Fruit fly (Drosophila melanogaster) whole organism, embryonic: Measurements from ENCODE around the gene CG14309.
A peak's percentile ranks its signal among the peaks of the same experiment; 100 is the strongest.

ENCODE experiments used
- Awh ChIP-seq: fragments of 200-800 bp; sonication (Bioruptor generic); IDR thresholded peaks from 2 replicates; pipeline ENCODE4, ENCODE4 v1.3.6; 2022; ENCODE audit warnings: missing biosample characterization, missing genetic modification characterization
- CG12219 ChIP-seq: fragments of 200-800 bp; sonication (Bioruptor generic); optimal IDR thresholded peaks from 3 replicates; lab custom pipeline; 2018; ENCODE audit warnings: missing biosample characterization, mild to moderate bottlenecking, missing genetic modification characterization
- CG13296 ChIP-seq: fragments of 200-800 bp; sonication (Bioruptor generic); optimal IDR thresholded peaks from 3 replicates; lab custom pipeline; 2018; ENCODE audit warnings: missing biosample characterization, mild to moderate bottlenecking, missing genetic modification characterization
- CG14014 ChIP-seq: fragments of 200-800 bp; sonication (Bioruptor generic); IDR thresholded peaks from 2 replicates; pipeline ENCODE4 v1.3.6; 2022; ENCODE audit warnings: missing biosample characterization, missing genetic modification characterization
- CG14050 ChIP-seq: fragments of 200-800 bp; sonication (Bioruptor generic); IDR thresholded peaks from 3 replicates; pipeline ENCODE4 v1.3.6; 2022; ENCODE audit warnings: missing biosample characterization, missing genetic modification characterization
- CG1529 ChIP-seq: fragments of 200-800 bp; sonication (Bioruptor generic); optimal IDR thresholded peaks from 3 replicates; lab custom pipeline; 2018; ENCODE audit warnings: missing biosample characterization, missing genetic modification characterization
- CG18764 ChIP-seq: fragments of 200-800 bp; sonication (Bioruptor generic); optimal IDR thresholded peaks from 3 replicates; lab custom pipeline; 2016; ENCODE audit warnings: missing biosample characterization, missing genetic modification characterization
- CG2120 ChIP-seq: fragments of 200-800 bp; sonication (Bioruptor generic); optimal IDR thresholded peaks from 3 replicates; lab custom pipeline; 2016; ENCODE audit warnings: missing biosample characterization, missing genetic modification characterization
- CG2678 ChIP-seq: fragments of 200-800 bp; sonication (Bioruptor generic); optimal IDR thresholded peaks from 3 replicates; lab custom pipeline; 2019; ENCODE audit warnings: missing biosample characterization, mild to moderate bottlenecking, missing genetic modification characterization, moderate library complexity
- CG32772 ChIP-seq: fragments of 200-800 bp; sonication (Bioruptor generic); IDR thresholded peaks from 2 replicates; pipeline ENCODE4 v1.3.6; 2022; ENCODE audit warnings: missing biosample characterization, missing genetic modification characterization
- CG33213 ChIP-seq: fragments of 200-800 bp; sonication (Bioruptor generic); optimal IDR thresholded peaks from 3 replicates; lab custom pipeline; 2016; ENCODE audit warnings: missing biosample characterization, missing genetic modification characterization
- CG33557 ChIP-seq: fragments of 200-800 bp; sonication (Bioruptor generic); optimal IDR thresholded peaks from 2 replicates; lab custom pipeline; 2019; ENCODE audit warnings: missing biosample characterization, mild to moderate bottlenecking, missing genetic modification characterization, moderate library complexity
- CG3847 ChIP-seq: fragments of 200-800 bp; sonication (Bioruptor generic); IDR thresholded peaks from 2 replicates; pipeline ENCODE4 v1.3.6; 2022; ENCODE audit warnings: missing biosample characterization, missing genetic modification characterization
- CG6683 ChIP-seq: fragments of 200-800 bp; sonication (Bioruptor generic); optimal IDR thresholded peaks from 2 replicates; lab custom pipeline; 2017; ENCODE audit warnings: missing biosample characterization, mild to moderate bottlenecking, missing genetic modification characterization, missing genetic modification reagents
- CG7372 ChIP-seq: fragments of 200-800 bp; sonication (Bioruptor generic); IDR thresholded peaks from 2 replicates; pipeline ENCODE4 v1.3.6; 2022; ENCODE audit warnings: missing biosample characterization, missing genetic modification characterization
- CG7963 ChIP-seq: fragments of 200-800 bp; sonication (Bioruptor generic); IDR thresholded peaks from 3 replicates; pipeline ENCODE4 v1.3.6; 2022; ENCODE audit warnings: missing biosample characterization, missing genetic modification characterization; ENCODE audit not compliant: partially characterized antibody
- CG7987 ChIP-seq: fragments of 200-800 bp; sonication (Bioruptor generic); optimal IDR thresholded peaks from 2 replicates; lab custom pipeline; 2018; ENCODE audit warnings: missing biosample characterization, mild to moderate bottlenecking, missing genetic modification characterization, moderate library complexity
- CG8290 ChIP-seq, 3 experiments: fragments of 200-800 bp; sonication (Bioruptor generic); optimal IDR thresholded peaks; 2 replicates each; lab custom pipeline; 2016 to 2019; ENCODE audit warnings: missing biosample characterization in 3 of 3, missing genetic modification characterization in 3 of 3, mild to moderate bottlenecking in 2 of 3, moderate library complexity in 1 of 3
- CG8478 ChIP-seq: fragments of >200 bp; optimal IDR thresholded peaks from 2 replicates; lab custom pipeline; 2018
- CoRest ChIP-seq: fragments of 200-800 bp; sonication (Bioruptor generic); optimal IDR thresholded peaks from 3 replicates; lab custom pipeline; 2018; ENCODE audit warnings: missing biosample characterization, mild to moderate bottlenecking, missing genetic modification characterization, moderate library complexity
- Dip3 ChIP-seq: fragments of 200-800 bp; sonication (Bioruptor generic); optimal IDR thresholded peaks from 3 replicates; lab custom pipeline; 2016; ENCODE audit warnings: missing biosample characterization, missing genetic modification characterization
- ERR ChIP-seq: fragments of 200-800 bp; sonication (Bioruptor generic); optimal IDR thresholded peaks from 2 replicates; lab custom pipeline; 2016; ENCODE audit warnings: missing biosample characterization, missing genetic modification characterization
- Fer2 ChIP-seq: fragments of 200-800 bp; sonication (Bioruptor generic); optimal IDR thresholded peaks from 2 replicates; lab custom pipeline; 2018; ENCODE audit warnings: missing biosample characterization, mild to moderate bottlenecking, missing genetic modification characterization, moderate library complexity
- Hey ChIP-seq: fragments of 200-800 bp; sonication (Bioruptor generic); optimal IDR thresholded peaks from 3 replicates; lab custom pipeline; 2018; ENCODE audit warnings: missing biosample characterization, mild to moderate bottlenecking, missing genetic modification characterization
- HmgZ ChIP-seq: fragments of 200-800 bp; sonication (Bioruptor generic); optimal IDR thresholded peaks from 2 replicates; lab custom pipeline; 2018; ENCODE audit warnings: missing biosample characterization, mild to moderate bottlenecking, missing genetic modification characterization
- Lhr ChIP-seq: fragments of 200-800 bp; sonication (Bioruptor generic); optimal IDR thresholded peaks from 3 replicates; lab custom pipeline; 2017; ENCODE audit warnings: mild to moderate bottlenecking, missing biosample characterization, missing genetic modification reagents, missing genetic modification characterization
- MESR4 ChIP-seq: fragments of 200-800 bp; sonication (Bioruptor generic); optimal IDR thresholded peaks from 2 replicates; lab custom pipeline; 2018; ENCODE audit warnings: missing biosample characterization, mild to moderate bottlenecking, missing genetic modification characterization, moderate library complexity
- NK7.1 ChIP-seq: fragments of 200-800 bp; sonication (Bioruptor generic); optimal IDR thresholded peaks from 3 replicates; lab custom pipeline; 2016; ENCODE audit warnings: missing biosample characterization, missing genetic modification characterization
- Pdp1 ChIP-seq, 2 experiments: fragments of 200-800 bp; sonication (Bioruptor generic); optimal IDR thresholded peaks; 3 replicates each; lab custom pipeline; 2016; ENCODE audit warnings: missing biosample characterization in 2 of 2, missing genetic modification characterization in 2 of 2, mild to moderate bottlenecking in 1 of 2, moderate library complexity in 1 of 2
- Sox100B ChIP-seq: fragments of 200-800 bp; sonication (Bioruptor generic); optimal IDR thresholded peaks from 3 replicates; lab custom pipeline; 2018; ENCODE audit warnings: missing biosample characterization, mild to moderate bottlenecking, missing genetic modification characterization
- Tbp ChIP-seq: fragments of >200 bp; optimal IDR thresholded peaks from 2 replicates; lab custom pipeline; 2018; ENCODE audit warnings: missing biosample characterization, missing genetic modification characterization
- amos ChIP-seq: fragments of 200-800 bp; sonication (Bioruptor generic); IDR thresholded peaks from 2 replicates; pipeline ENCODE4 v1.3.6; 2022; ENCODE audit warnings: missing biosample characterization, missing genetic modification characterization; ENCODE audit not compliant: partially characterized antibody
- ato ChIP-seq: fragments of 200-800 bp; sonication (Bioruptor generic); IDR thresholded peaks from 2 replicates; pipeline ENCODE4 v1.3.6; 2022; ENCODE audit warnings: missing biosample characterization, missing genetic modification characterization; ENCODE audit not compliant: partially characterized antibody
- cad ChIP-seq: fragments of >200 bp; optimal IDR thresholded peaks from 2 replicates; lab custom pipeline; 2017; ENCODE audit warnings: missing biosample characterization, missing genetic modification characterization
- dpn ChIP-seq, 2 experiments: fragments of 200-800 bp; sonication (Bioruptor generic); optimal IDR thresholded peaks; 3 replicates each; lab custom pipeline; 2016; ENCODE audit warnings: missing biosample characterization in 2 of 2, missing genetic modification characterization in 2 of 2
- eyg ChIP-seq: fragments of 200-800 bp; sonication (Bioruptor generic); optimal IDR thresholded peaks from 3 replicates; lab custom pipeline; 2016; ENCODE audit warnings: missing biosample characterization, missing genetic modification characterization
- knrl ChIP-seq: fragments of 200-800 bp; sonication (Bioruptor generic); IDR thresholded peaks from 3 replicates; pipeline ENCODE4 v1.3.6; 2022; ENCODE audit warnings: missing biosample characterization, missing genetic modification characterization; ENCODE audit not compliant: partially characterized antibody
- lov ChIP-seq, 2 experiments: fragments of 200-800 bp in 1 of 2; fragments of >200 bp in 1 of 2; sonication (Bioruptor generic) in 1 of 2; IDR thresholded peaks in 1 of 2; optimal IDR thresholded peaks in 1 of 2; 2 replicates in 1 of 2; 3 replicates in 1 of 2; pipeline versions ENCODE4 v1.3.6 to Lab custom; 2017 to 2022; ENCODE audit warnings: missing biosample characterization in 1 of 2, missing genetic modification characterization in 1 of 2
- prd ChIP-seq, 3 experiments: fragments of >200 bp in 2 of 3; fragments of 200-800 bp in 1 of 3; sonication (Bioruptor generic) in 1 of 3; optimal IDR thresholded peaks in 2 of 3; IDR thresholded peaks in 1 of 3; 2 replicates in 2 of 3; 3 replicates in 1 of 3; pipeline versions ENCODE4 v1.3.6 to Lab custom; 2017 to 2022; ENCODE audit warnings: missing biosample characterization in 1 of 3, missing genetic modification characterization in 1 of 3
- run ChIP-seq: fragments of 200-800 bp; sonication (Bioruptor generic); optimal IDR thresholded peaks from 3 replicates; lab custom pipeline; 2018; ENCODE audit warnings: missing biosample characterization, mild to moderate bottlenecking, missing genetic modification characterization
- trh ChIP-seq: fragments of 200-800 bp; sonication (Bioruptor generic); optimal IDR thresholded peaks from 2 replicates; lab custom pipeline; 2016; ENCODE audit warnings: missing biosample characterization, missing genetic modification characterization
- unc-4 ChIP-seq: fragments of 200-800 bp; sonication (Bioruptor generic); IDR thresholded peaks from 2 replicates; pipeline ENCODE4 v1.3.6; 2022; ENCODE audit warnings: missing biosample characterization, missing genetic modification characterization; ENCODE audit not compliant: partially characterized antibody
- vvl ChIP-seq: fragments of 200-800 bp; sonication (Bioruptor generic); IDR thresholded peaks from 2 replicates; pipeline ENCODE4 v1.3.6; 2022; ENCODE audit warnings: missing biosample characterization, missing genetic modification characterization
- z ChIP-seq: fragments of 200-800 bp; sonication (Bioruptor generic); IDR thresholded peaks from 3 replicates; pipeline ENCODE4 v1.3.6; 2022; ENCODE audit warnings: missing biosample characterization, missing genetic modification characterization
- zen ChIP-seq: fragments of 200-800 bp; sonication (Bioruptor generic); optimal IDR thresholded peaks from 3 replicates; lab custom pipeline; 2018; ENCODE audit warnings: missing biosample characterization, mild to moderate bottlenecking, missing genetic modification characterization, moderate library complexity

Gene CG14309

DNA sequence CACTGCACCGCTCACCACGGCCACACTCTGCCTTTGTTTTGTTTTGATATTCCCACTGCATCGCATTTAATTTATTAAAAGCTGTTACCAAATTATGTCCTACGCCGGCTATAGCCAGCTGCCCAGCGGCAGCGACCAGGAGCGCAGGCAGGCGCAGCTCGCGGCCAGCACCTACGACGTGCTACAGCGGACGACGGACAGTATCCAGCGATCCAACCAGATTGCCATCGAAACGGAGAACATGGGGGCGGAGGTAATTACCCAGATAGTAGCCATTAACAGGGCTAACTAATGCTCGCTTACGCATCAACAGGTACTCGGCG is 14.8 kb upstream of the CG14309 start (continued):
- 0 out of 3 replicates have a peak, but pooled peaks have one; percentile 48 for TF ChIP-seq CG7963 (GFP tag; lab: Robert Waterston, UW)
- peak; percentile 55 for TF ChIP-seq MESR4 (GFP tag; lab: Kevin White, UChicago)
- TF ChIP-seq vvl (GFP tag; lab: Robert Waterston, UW) = peak; percentile 47; the same call in 1 of the 2 replicates
- TF ChIP-seq CG33213 (GFP tag; lab: Kevin White, UChicago) = peak; percentile 36
- no peak for TF ChIP-seq lov (optimal IDR thresholded peaks at IDR 0.05; lab: Kevin White, UChicago)
- TF ChIP-seq lov (GFP tag; IDR thresholded peaks at IDR 0.05; lab: Robert Waterston, UW) = 0 out of 3 replicates have a peak, but pooled peaks have one; percentile 2
- TF ChIP-seq zen (tag; lab: Kevin White, UChicago) = peak; percentile 29
- TF ChIP-seq CG13296 (GFP tag; lab: Kevin White, UChicago) = no peak
- peak; percentile 3; the same call in 1 of the 2 replicates for TF ChIP-seq ato (GFP tag; lab: Robert Waterston, UW)
- TF ChIP-seq unc-4 = 0 out of 2 replicates have a peak, but pooled peaks have one; percentile 15
- no peak for TF ChIP-seq ERR (GFP tag; lab: Kevin White, UChicago)
- TF ChIP-seq Pdp1 (GFP tag; optimal IDR thresholded peaks at IDR 0.05; lab: Kevin White, UChicago) = peak in 1 of 2 experiments; percentile 22
- 0 out of 2 replicates have a peak, but pooled peaks have one; percentile 3 for TF ChIP-seq amos (GFP tag; lab: Robert Waterston, UW)
- TF ChIP-seq CG14050 (GFP tag; lab: Robert Waterston, UW) = no peak
- TF ChIP-seq, all 482 proteins: peak for 21

DNA sequence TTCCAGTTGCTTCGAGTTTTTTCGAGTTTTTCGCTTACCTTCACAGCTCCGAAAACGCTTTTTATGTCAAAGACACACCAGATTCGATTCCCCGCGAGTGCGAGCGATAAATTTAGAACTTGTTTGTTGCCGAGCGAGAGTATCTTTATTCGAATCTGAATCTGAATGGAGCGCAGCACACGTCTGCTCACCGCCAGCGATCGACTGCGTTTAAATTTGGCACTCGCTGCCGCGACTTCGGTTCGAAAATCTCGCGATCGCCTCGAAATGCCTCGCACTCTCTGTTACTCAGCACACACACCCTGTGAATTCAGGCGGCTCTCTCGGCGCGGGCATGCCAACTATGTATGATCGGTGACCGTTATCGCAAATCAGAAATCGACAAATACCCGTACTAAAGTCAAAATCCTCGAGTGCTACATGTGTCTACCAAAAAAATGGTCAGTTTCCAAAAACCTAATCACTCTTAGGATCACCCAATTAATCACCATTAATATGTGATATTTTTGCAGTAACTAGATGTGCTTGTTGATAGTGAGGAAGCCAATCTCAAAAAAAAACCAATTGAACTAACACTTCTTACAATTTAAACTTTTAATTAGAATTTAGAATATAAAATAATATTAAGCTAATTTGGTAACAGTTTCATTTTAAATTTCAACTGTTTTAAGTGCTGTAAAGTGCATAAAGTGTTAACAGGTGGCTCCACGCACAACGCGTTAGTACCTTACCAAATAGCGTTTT is 14.3 kb upstream of the CG14309 start, which contains the start of gene Vha100-2:
TSS of gene Vha100-2 (minus strand) at position 216 of the 744 bp plus-strand sequence.
- TF ChIP-seq Awh (GFP tag; lab: Robert Waterston, UW) (peak; percentile 49; the same call in 1 of the 2 replicates), CG2120 (GFP tag; lab: Kevin White, UChicago) (peak; percentile 49), run (tag; lab: Kevin White, UChicago) (no peak), NK7.1 (GFP tag; lab: Kevin White, UChicago) (peak; percentile 15), CG8290 (GFP tag; optimal IDR thresholded peaks at IDR 0.05; lab: Kevin White, UChicago) (no peak), CG8290 (tag; optimal IDR thresholded peaks at IDR 0.05; lab: Kevin White, UChicago) (peak in 1 of 2 experiments; percentile 85), CG32772 (GFP tag; lab: Robert Waterston, UW) (0 out of 2 replicates have a peak, but pooled peaks have one; percentile 14), CG33557 (GFP tag; lab: Kevin White, UChicago) (no peak), HmgZ (tag; lab: Kevin White, UChicago) (peak; percentile 47), Hey (no peak), CG14050 (GFP tag; lab: Robert Waterston, UW) (no peak), knrl (peak; percentile 37; the same call in 1 of the 3 replicates), Lhr (GFP tag; lab: Kevin White, UChicago) (peak; percentile 76), CG2678 (peak; percentile 33), trh (GFP tag; lab: Kevin White, UChicago) (no peak), CG7987 (GFP tag; lab: Kevin White, UChicago) (peak; percentile 56), CoRest (tag; lab: Kevin White, UChicago) (peak; percentile 63), CG12219 (GFP tag; lab: Kevin White, UChicago) (peak; percentile 1), CG18764 (GFP tag; lab: Kevin White, UChicago) (no peak), Dip3 (GFP tag; lab: Kevin White, UChicago) (no peak), CG6683 (GFP tag; lab: Kevin White, UChicago) (no peak), CG3847 (GFP tag; lab: Robert Waterston, UW) (no peak; the same call in none of the 2 replicates), Fer2 (tag; lab: Kevin White, UChicago) (no peak), dpn (GFP tag; optimal IDR thresholded peaks at IDR 0.05; lab: Kevin White, UChicago) (peak; percentile 3 to 18), eyg (GFP tag; lab: Kevin White, UChicago) (no peak), Tbp (no peak), z (peak; percentile 57; the same call in 2 of the 3 replicates), CG1529 (GFP tag; lab: Kevin White, UChicago) (peak; percentile 5), prd (optimal IDR thresholded peaks at IDR 0.05; lab: Kevin White, UChicago) (no peak), prd (GFP tag; IDR thresholded peaks at IDR 0.05; lab: Robert Waterston, UW) (peak; percentile 59), Sox100B (peak; percentile 39), CG14014 (GFP tag; lab: Robert Waterston, UW) (peak; percentile 59; the same call in 1 of the 2 replicates), cad (GFP tag; lab: Kevin White, UChicago) (no peak), CG8478 (lab: Kevin White, UChicago) (no peak), CG7372 (GFP tag; lab: Robert Waterston, UW) (no peak)
